Fruit fly (Drosophila melanogaster) whole organism, pupa: Measurements from ENCODE around the gene Cyp18a1.
A peak's percentile ranks its signal among the peaks of the same experiment; 100 is the strongest.

Source experiments
- CG10348 ChIP-seq: fragments of 200-800 bp; sonication (Bioruptor generic); IDR thresholded peaks from 2 replicates; pipeline ENCODE4 v1.3.6; 2022; ENCODE audit warnings: missing biosample characterization, missing genetic modification characterization
- CG12605 ChIP-seq: fragments of 200-800 bp; sonication (Bioruptor generic); IDR thresholded peaks from 2 replicates; pipeline ENCODE4 v1.3.6; 2022; ENCODE audit warnings: missing biosample characterization, missing genetic modification characterization
- CG13204 ChIP-seq: fragments of 200-800 bp; sonication (Bioruptor generic); optimal IDR thresholded peaks from 2 replicates; lab custom pipeline; 2018; ENCODE audit warnings: missing biosample characterization, mild to moderate bottlenecking, missing genetic modification characterization, moderate library complexity
- CG14655 ChIP-seq: fragments of 200-800 bp; sonication (Bioruptor generic); optimal IDR thresholded peaks from 3 replicates; lab custom pipeline; 2017; ENCODE audit warnings: mild to moderate bottlenecking, missing biosample characterization, missing genetic modification reagents, missing genetic modification characterization
- CG15710 ChIP-seq: fragments of 200-800 bp; sonication (Bioruptor generic); optimal IDR thresholded peaks from 2 replicates; lab custom pipeline; 2018; ENCODE audit warnings: missing biosample characterization, mild to moderate bottlenecking, missing genetic modification characterization, moderate library complexity
- CG17806 ChIP-seq: fragments of 200-800 bp; sonication (Bioruptor generic); optimal IDR thresholded peaks from 2 replicates; lab custom pipeline; 2018; ENCODE audit warnings: missing biosample characterization, mild to moderate bottlenecking, missing genetic modification characterization, moderate library complexity
- CG32121 ChIP-seq: fragments of 200-800 bp; sonication (Bioruptor generic); IDR thresholded peaks from 2 replicates; pipeline ENCODE4 v1.3.6; 2022; ENCODE audit warnings: missing biosample characterization, missing genetic modification characterization
- CG34367 ChIP-seq: fragments of 200-800 bp; sonication (Bioruptor generic); optimal IDR thresholded peaks from 2 replicates; lab custom pipeline; 2018; ENCODE audit warnings: missing biosample characterization, mild to moderate bottlenecking, missing genetic modification characterization
- CG4496 ChIP-seq: fragments of 200-800 bp; sonication (Bioruptor generic); IDR thresholded peaks from 3 replicates; pipeline ENCODE4 v1.3.6; 2022; ENCODE audit warnings: missing biosample characterization, missing genetic modification characterization
- CG8159 ChIP-seq: fragments of 200-800 bp; sonication (Bioruptor generic); optimal IDR thresholded peaks from 3 replicates; lab custom pipeline; 2018; ENCODE audit warnings: missing biosample characterization, mild to moderate bottlenecking, missing genetic modification characterization, moderate library complexity
- CG8301 ChIP-seq: fragments of 200-800 bp; sonication (Bioruptor generic); optimal IDR thresholded peaks from 2 replicates; lab custom pipeline; 2018; ENCODE audit warnings: missing biosample characterization, mild to moderate bottlenecking, missing genetic modification characterization
- CG9948 ChIP-seq: fragments of 200-800 bp; sonication (Bioruptor generic); optimal IDR thresholded peaks from 2 replicates; lab custom pipeline; 2018; ENCODE audit warnings: missing biosample characterization, mild to moderate bottlenecking, missing genetic modification characterization, moderate library complexity
- D1 ChIP-seq: fragments of 200-800 bp; sonication (Bioruptor generic); optimal IDR thresholded peaks from 2 replicates; lab custom pipeline; 2018; ENCODE audit warnings: missing biosample characterization, mild to moderate bottlenecking, missing genetic modification characterization, moderate library complexity
- EcR ChIP-seq: fragments of 200-800 bp; sonication (Bioruptor generic); optimal IDR thresholded peaks from 3 replicates; lab custom pipeline; 2019; ENCODE audit warnings: missing biosample characterization, missing genetic modification characterization, mild to moderate bottlenecking, moderate library complexity, missing genetic modification reagents
- Ets98B ChIP-seq: fragments of 200-800 bp; sonication (Bioruptor generic); IDR thresholded peaks from 2 replicates; pipeline ENCODE4 v1.3.6; 2022; ENCODE audit warnings: missing biosample characterization, missing genetic modification characterization
- Pif1A ChIP-seq: fragments of 200-800 bp; sonication (Bioruptor generic); optimal IDR thresholded peaks from 3 replicates; lab custom pipeline; 2016; ENCODE audit warnings: missing biosample characterization, missing genetic modification characterization
- Pif1B ChIP-seq: fragments of 200-800 bp; sonication (Bioruptor generic); optimal IDR thresholded peaks from 3 replicates; lab custom pipeline; 2016; ENCODE audit warnings: missing biosample characterization, missing genetic modification characterization
- Snoo ChIP-seq: fragments of 200-800 bp; sonication (Bioruptor generic); optimal IDR thresholded peaks from 3 replicates; lab custom pipeline; 2017; ENCODE audit warnings: missing biosample characterization, mild to moderate bottlenecking, missing genetic modification characterization, inconsistent platforms
- fd96Ca ChIP-seq: fragments of 200-800 bp; sonication (Bioruptor generic); IDR thresholded peaks from 3 replicates; pipeline ENCODE4 v1.3.6; 2022; ENCODE audit warnings: missing biosample characterization, missing genetic modification characterization
- gl ChIP-seq: fragments of 200-800 bp; sonication (Bioruptor generic); optimal IDR thresholded peaks from 2 replicates; lab custom pipeline; 2018; ENCODE audit warnings: missing biosample characterization, mild to moderate bottlenecking, missing genetic modification characterization
- rn ChIP-seq: fragments of 200-800 bp; sonication (Bioruptor generic); IDR thresholded peaks from 2 replicates; pipeline ENCODE4 v1.3.6; 2022; ENCODE audit warnings: missing biosample characterization, missing genetic modification characterization

Cyp18a1 gene

dm6 chrX:18682815-18683214 lies 10.0 kb downstream of the Cyp18a1 start:
- TF ChIP-seq CG13204 (GFP tag; lab: Kevin White, UChicago) = no peak
- no peak for TF ChIP-seq Pif1A (GFP tag; lab: Kevin White, UChicago)
- no peak for TF ChIP-seq gl (tag; lab: Kevin White, UChicago)
- TF ChIP-seq CG17806 = no peak
- no peak for TF ChIP-seq EcR (GFP tag; lab: Kevin White, UChicago)
- no peak for TF ChIP-seq Pif1B
- no peak for TF ChIP-seq CG34367
- no peak for TF ChIP-seq CG4496 (GFP tag; lab: Robert Waterston, UW)
- TF ChIP-seq CG8301 = no peak
- no peak for TF ChIP-seq Ets98B (GFP tag; lab: Robert Waterston, UW)
- no peak for TF ChIP-seq CG10348 (GFP tag; lab: Robert Waterston, UW)
- no peak for TF ChIP-seq CG14655 (GFP tag; lab: Kevin White, UChicago)
- no peak for TF ChIP-seq CG12605
- no peak for TF ChIP-seq CG15710 (tag; lab: Kevin White, UChicago)
- no peak for TF ChIP-seq Snoo (tag; lab: Kevin White, UChicago)
- no peak for TF ChIP-seq CG32121
- no peak for TF ChIP-seq fd96Ca (GFP tag; lab: Robert Waterston, UW)

- TF ChIP-seq CG4496 (GFP tag; lab: Robert Waterston, UW) = no peak
- peak; percentile 84 for TF ChIP-seq EcR (GFP tag; lab: Kevin White, UChicago)
- TF ChIP-seq CG32121 = no peak
- no peak for TF ChIP-seq CG12605
Measured at dm6 chrX:18681410-18681809, 11.4 kb downstream of the Cyp18a1 start.

- TF ChIP-seq CG8301 (peak; percentile 29), CG12605 (peak; percentile 41; the same call in 1 of the 2 replicates), Ets98B (GFP tag; lab: Robert Waterston, UW) (peak; percentile 52), CG10348 (GFP tag; lab: Robert Waterston, UW) (0 out of 2 replicates have a peak, but pooled peaks have one; percentile 31), CG9948 (peak; percentile 25), CG32121 (peak; percentile 53; the same call in 1 of the 2 replicates), CG34367 (no peak), fd96Ca (GFP tag; lab: Robert Waterston, UW) (peak; percentile 79), CG4496 (GFP tag; lab: Robert Waterston, UW) (peak; percentile 75; the same call in 2 of the 3 replicates), CG14655 (GFP tag; lab: Kevin White, UChicago) (peak; percentile 43), Pif1A (GFP tag; lab: Kevin White, UChicago) (peak; percentile 7), Pif1B (peak; percentile 14), CG13204 (GFP tag; lab: Kevin White, UChicago) (no peak), EcR (GFP tag; lab: Kevin White, UChicago) (no peak)
Measured at dm6 chrX:18678876-18679275, 14.0 kb downstream of the Cyp18a1 start.

dm6 chrX:18676756-18677155 lies 16.1 kb downstream of the Cyp18a1 start:
- TF ChIP-seq CG8159 (tag; lab: Kevin White, UChicago) = no peak
- no peak for TF ChIP-seq D1
- TF ChIP-seq Snoo (tag; lab: Kevin White, UChicago) = no peak
- peak; percentile 8 for TF ChIP-seq CG13204 (GFP tag; lab: Kevin White, UChicago)
- TF ChIP-seq CG4496 (GFP tag; lab: Robert Waterston, UW) = no peak
- TF ChIP-seq CG9948 = no peak
- no peak for TF ChIP-seq CG12605
- no peak for TF ChIP-seq CG10348 (GFP tag; lab: Robert Waterston, UW)
- peak; percentile 86 for TF ChIP-seq EcR (GFP tag; lab: Kevin White, UChicago)
- no peak for TF ChIP-seq gl (tag; lab: Kevin White, UChicago)
- no peak for TF ChIP-seq CG34367
- TF ChIP-seq, all 21 proteins: peak for 2

dm6 chrX:18675702-18676101 lies 17.1 kb downstream of the Cyp18a1 start:
- peak; percentile 51 for TF ChIP-seq CG14655 (GFP tag; lab: Kevin White, UChicago)
- peak; percentile 6 for TF ChIP-seq Pif1A (GFP tag; lab: Kevin White, UChicago)
- no peak for TF ChIP-seq D1
- TF ChIP-seq, all 21 proteins: peak for 2

dm6 chrX:18675272-18675671 lies 17.6 kb downstream of the Cyp18a1 start:
- no peak for TF ChIP-seq CG8301
- TF ChIP-seq CG13204 (GFP tag; lab: Kevin White, UChicago) = peak; percentile 70
- TF ChIP-seq gl (tag; lab: Kevin White, UChicago) = no peak
- TF ChIP-seq CG14655 (GFP tag; lab: Kevin White, UChicago) = no peak
- peak; percentile 59; the same call in 1 of the 3 replicates for TF ChIP-seq CG4496 (GFP tag; lab: Robert Waterston, UW)
- TF ChIP-seq EcR (GFP tag; lab: Kevin White, UChicago) = peak; percentile 92

dm6 chrX:18672900-18673529 lies 19.8 kb downstream of the Cyp18a1 start:
- TF ChIP-seq EcR (GFP tag; lab: Kevin White, UChicago) = no peak
- no peak for TF ChIP-seq rn
- no peak for TF ChIP-seq CG32121
- TF ChIP-seq CG9948 = no peak
- TF ChIP-seq CG15710 (tag; lab: Kevin White, UChicago) = no peak
- TF ChIP-seq CG4496 (GFP tag; lab: Robert Waterston, UW) = no peak
- no peak for TF ChIP-seq CG8301
- TF ChIP-seq Ets98B (GFP tag; lab: Robert Waterston, UW) = no peak
- TF ChIP-seq CG34367 = no peak
- no peak for TF ChIP-seq Snoo (tag; lab: Kevin White, UChicago)
- TF ChIP-seq CG10348 (GFP tag; lab: Robert Waterston, UW) = no peak
- no peak for TF ChIP-seq Pif1B
- no peak for TF ChIP-seq CG13204 (GFP tag; lab: Kevin White, UChicago)
- TF ChIP-seq D1 = no peak
- TF ChIP-seq Pif1A (GFP tag; lab: Kevin White, UChicago) = no peak
- TF ChIP-seq, all 21 proteins: peak for 0
